Worm (Caenorhabditis elegans) whole organism, L4 larva: ENCODE data around the gene ddx-23.

Experiments
- ceh-62 ChIP-seq: sonication (generic microtip); optimal IDR thresholded peaks from 2 replicates; lab custom pipeline; 2017; ENCODE audit warnings: missing biosample characterization, missing genetic modification characterization
- fkh-10 ChIP-seq: fragments of 150-350 bp; optimal IDR thresholded peaks from 2 replicates; lab custom pipeline; 2014; ENCODE audit warnings: missing biosample characterization, missing genetic modification reagents, missing genetic modification characterization

- TF ChIP-seq fkh-10 (GFP tag; lab: Kevin White, UChicago) (no peak), ceh-62 (tag; lab: Kevin White, UChicago) (no peak)
These were observed 21.2 kb upstream of the ddx-23 start for ce11 chrIII:5874263-5874662.
